Fruit fly (Drosophila melanogaster): ENCODE data around the gene CG7024.

CG7024 gene

dm6 chrX:4675054-4675453, 30.1 kb upstream of the CG7024 start:
- TF ChIP-seq crol (GFP tag; IDR thresholded peaks at IDR 0.05) (0 out of 2 replicates have a peak, but pooled peaks have one; percentile 7), p53 (GFP tag; optimal IDR thresholded peaks at IDR 0.05) (no peak), Xbp1 (GFP tag; optimal IDR thresholded peaks at IDR 0.05) (no peak), CG2129 (GFP tag; IDR thresholded peaks at IDR 0.05; ENCODE audit: partially characterized antibody) (no peak), Med (GFP tag) (peak; percentile 15), CG30020 (tag; optimal IDR thresholded peaks at IDR 0.05) (no peak)

DNA sequence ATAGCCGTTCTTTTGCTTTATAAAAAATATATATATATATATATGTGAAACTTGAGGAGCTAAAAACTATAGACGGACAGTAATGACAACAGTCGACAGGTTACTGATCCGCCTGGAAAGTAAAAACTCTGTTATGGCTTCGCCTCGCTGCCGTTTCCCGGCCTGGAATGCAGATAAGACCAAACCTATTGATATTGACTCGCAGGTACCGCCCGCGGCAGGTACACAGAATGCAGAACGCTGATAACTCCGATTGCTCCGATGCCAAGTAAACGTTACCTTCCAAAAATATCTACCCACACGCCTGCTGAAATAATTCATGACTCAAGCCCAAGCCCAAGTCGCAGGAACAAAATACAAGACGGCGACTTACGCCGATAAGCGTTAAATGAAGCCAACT, 27.7 kb upstream of the CG7024 start:
- TF ChIP-seq Oli (tag; optimal IDR thresholded peaks at IDR 0.05) = no peak
- no peak for TF ChIP-seq CG7839 (tag; optimal IDR thresholded peaks at IDR 0.05)
- no peak for TF ChIP-seq CG7556 (GFP tag; optimal IDR thresholded peaks at IDR 0.05)
- TF ChIP-seq ssp (GFP tag; IDR thresholded peaks at IDR 0.05) = no peak
- no peak for TF ChIP-seq Sox102F (GFP tag; optimal IDR thresholded peaks at IDR 0.05)
- TF ChIP-seq CG1024 (GFP tag; IDR thresholded peaks at IDR 0.05) = no peak
- TF ChIP-seq D19A (tag; optimal IDR thresholded peaks at IDR 0.05) = no peak
- TF ChIP-seq Dip3 (GFP tag; optimal IDR thresholded peaks at IDR 0.05) = no peak
- no peak for TF ChIP-seq vnd (GFP tag; IDR thresholded peaks at IDR 0.05; ENCODE audit: partially characterized antibody)
- no peak for TF ChIP-seq CrebB (tag; optimal IDR thresholded peaks at IDR 0.05)
- no peak for TF ChIP-seq gsb (GFP tag; IDR thresholded peaks at IDR 0.05)
- no peak for TF ChIP-seq Fer3 (tag; optimal IDR thresholded peaks at IDR 0.05)
- TF ChIP-seq slou (GFP tag; optimal IDR thresholded peaks at IDR 0.05) = no peak
- no peak for TF ChIP-seq unc-4 (GFP tag; IDR thresholded peaks at IDR 0.05; ENCODE audit: partially characterized antibody)
- no peak for TF ChIP-seq CG8290 (GFP tag; optimal IDR thresholded peaks at IDR 0.05)
- TF ChIP-seq CG8290 (tag; optimal IDR thresholded peaks at IDR 0.05) = peak in 1 of 2 experiments; percentile 3
- TF ChIP-seq HHEX (GFP tag; optimal IDR thresholded peaks at IDR 0.05) = no peak
- no peak for TF ChIP-seq gfzf (GFP tag; optimal IDR thresholded peaks at IDR 0.05)
- TF ChIP-seq CG8281 (tag; optimal IDR thresholded peaks at IDR 0.05) = no peak
- peak; percentile 44 for TF ChIP-seq CG33557 (GFP tag; optimal IDR thresholded peaks at IDR 0.05)
- TF ChIP-seq row (GFP tag; IDR thresholded peaks at IDR 0.05) = no peak
- TF ChIP-seq Elba2 (GFP tag; optimal IDR thresholded peaks at IDR 0.05) = no peak
- no peak for TF ChIP-seq nerfin-2 (GFP tag; IDR thresholded peaks at IDR 0.05; ENCODE audit: partially characterized antibody)
- no peak for TF ChIP-seq CG11723 (GFP tag; optimal IDR thresholded peaks at IDR 0.05)
- TF ChIP-seq Hr3 (GFP tag; optimal IDR thresholded peaks at IDR 0.05) = no peak
- TF ChIP-seq CG11504 (tag; optimal IDR thresholded peaks at IDR 0.05) = no peak
- no peak for TF ChIP-seq CG11695 (GFP tag; IDR thresholded peaks at IDR 0.05)
- TF ChIP-seq run (tag; optimal IDR thresholded peaks at IDR 0.05) = no peak
- no peak for TF ChIP-seq dimm (GFP tag; IDR thresholded peaks at IDR 0.05)
- TF ChIP-seq rib (GFP tag; IDR thresholded peaks at IDR 0.05) = no peak
- no peak for TF ChIP-seq CG30403 (GFP tag; optimal IDR thresholded peaks at IDR 0.05)
- no peak for TF ChIP-seq aop (GFP tag; IDR thresholded peaks at IDR 0.05)
- no peak for TF ChIP-seq CG4730 (GFP tag; IDR thresholded peaks at IDR 0.05)
- TF ChIP-seq Med (GFP tag) = peak; percentile 16
- TF ChIP-seq trem (tag; optimal IDR thresholded peaks at IDR 0.05) = no peak
- TF ChIP-seq CG15696 (tag; optimal IDR thresholded peaks at IDR 0.05) = peak; percentile 40
- TF ChIP-seq trh (GFP tag; optimal IDR thresholded peaks at IDR 0.05) = no peak
- TF ChIP-seq nom (GFP tag; optimal IDR thresholded peaks at IDR 0.05) = peak; percentile 25
- no peak for TF ChIP-seq prd (optimal IDR thresholded peaks at IDR 0.05)
- no peak for TF ChIP-seq prd (GFP tag; IDR thresholded peaks at IDR 0.05)
- peak; percentile 43 for TF ChIP-seq sd (tag; optimal IDR thresholded peaks at IDR 0.05)
- TF ChIP-seq CG10462 (GFP tag; optimal IDR thresholded peaks at IDR 0.05) = no peak
- TF ChIP-seq az2 (GFP tag; optimal IDR thresholded peaks at IDR 0.05) = no peak
- no peak for TF ChIP-seq vfl (GFP tag; optimal IDR thresholded peaks at IDR 0.05)
- no peak for TF ChIP-seq CG6175 (GFP tag; IDR thresholded peaks at IDR 0.05)
- peak; percentile 19 for TF ChIP-seq pros (GFP tag; optimal IDR thresholded peaks at IDR 0.05)

All from whole organism, embryonic.